Worm (Caenorhabditis elegans) whole organism, young adult: ENCODE results near the gene plk-3.

Experiments used
- nfyb-1 ChIP-seq: fragments of 200-800 bp; sonication (Bioruptor generic); IDR thresholded peaks from 2 replicates; pipeline ENCODE4 v1.3.6; 2022; ENCODE audit warnings: missing genetic modification reagents, missing genetic modification characterization, missing compliant biosample characterization
- somi-1 ChIP-seq: fragments of 200-800 bp; sonication (Bioruptor generic); optimal IDR thresholded peaks from 2 replicates; lab custom pipeline; 2018; ENCODE audit warnings: mild to moderate bottlenecking, missing genetic modification characterization, missing compliant biosample characterization

- TF ChIP-seq nfyb-1 (GFP tag; lab: Robert Waterston, UW) (no peak), somi-1 (no peak)
Observed at ce11 chrIV:7499302-7499701, 26.3 kb upstream of the plk-3 start.
